Worm (Caenorhabditis elegans): ENCODE results near the gene nape-2.

- no peak for TF ChIP-seq nhr-77 (tag; optimal IDR thresholded peaks at IDR 0.05)
- no peak for TF ChIP-seq ceh-82 (tag; optimal IDR thresholded peaks at IDR 0.05)
- no peak for TF ChIP-seq unc-39 (tag; optimal IDR thresholded peaks at IDR 0.05)
- no peak for TF ChIP-seq snpc-4 (tag; optimal IDR thresholded peaks at IDR 0.05)
- no peak for TF ChIP-seq dmd-4 (tag; optimal IDR thresholded peaks at IDR 0.05)
- no peak for TF ChIP-seq fos-1 (tag; optimal IDR thresholded peaks at IDR 0.05)
Observed at ce11 chrIV:3752276-3752675, 13.6 kb upstream of the nape-2 start.
